Worm (Caenorhabditis elegans) whole organism, late embryonic: ENCODE results near the gene elli-1.

Experiments
- C08G9.2 ChIP-seq: sonication (generic microtip); optimal IDR thresholded peaks from 2 replicates; lab custom pipeline; 2016; ENCODE audit warnings: mild to moderate bottlenecking, missing genetic modification characterization, moderate library complexity, missing compliant biosample characterization
- C38D4.7 ChIP-seq: fragments of 200-800 bp; sonication (Bioruptor generic); optimal IDR thresholded peaks from 2 replicates; lab custom pipeline; 2018; ENCODE audit warnings: mild to moderate bottlenecking, missing genetic modification characterization, moderate library complexity, missing compliant biosample characterization
- F13H6.1 ChIP-seq: sonication (generic microtip); optimal IDR thresholded peaks from 2 replicates; lab custom pipeline; 2016; ENCODE audit warnings: missing genetic modification characterization, missing compliant biosample characterization
- Y22D7AL.16 ChIP-seq: sonication (generic microtip); optimal IDR thresholded peaks from 2 replicates; lab custom pipeline; 2016; ENCODE audit warnings: missing genetic modification characterization, missing compliant biosample characterization
- ama-1 ChIP-seq: fragments of 150-350 bp; optimal IDR thresholded peaks from 2 replicates; lab custom pipeline; 2014
- ceh-14 ChIP-seq: sonication (generic microtip); optimal IDR thresholded peaks from 2 replicates; lab custom pipeline; 2016; ENCODE audit warnings: missing genotype, missing genetic modification characterization, missing compliant biosample characterization
- ceh-18 ChIP-seq: sonication (generic microtip); optimal IDR thresholded peaks from 2 replicates; lab custom pipeline; 2016; ENCODE audit warnings: missing genetic modification characterization, missing compliant biosample characterization
- ceh-2 ChIP-seq: sonication (generic microtip); optimal IDR thresholded peaks from 2 replicates; lab custom pipeline; 2016; ENCODE audit warnings: missing genotype, missing genetic modification characterization, missing compliant biosample characterization
- ceh-30 ChIP-seq: fragments of 150-350 bp; optimal IDR thresholded peaks from 2 replicates; lab custom pipeline; 2014; ENCODE audit warnings: missing biosample characterization, missing genetic modification characterization
- ceh-31 ChIP-seq: sonication (generic microtip); optimal IDR thresholded peaks from 2 replicates; lab custom pipeline; 2016; ENCODE audit warnings: missing genetic modification characterization, missing compliant biosample characterization
- ceh-34 ChIP-seq: sonication (generic microtip); optimal IDR thresholded peaks from 2 replicates; lab custom pipeline; 2016; ENCODE audit warnings: mild to moderate bottlenecking, missing genetic modification characterization, missing compliant biosample characterization
- ceh-45 ChIP-seq: fragments of 200-800 bp; sonication (Bioruptor generic); IDR thresholded peaks from 2 replicates; pipeline ENCODE4 v1.3.6; 2022; ENCODE audit warnings: missing genetic modification reagents, missing genetic modification characterization, missing compliant biosample characterization
- ceh-48 ChIP-seq: sonication (generic microtip); optimal IDR thresholded peaks from 2 replicates; lab custom pipeline; 2016; ENCODE audit warnings: missing genetic modification characterization, inconsistent platforms, missing compliant biosample characterization
- dve-1 ChIP-seq: sonication (generic microtip); optimal IDR thresholded peaks from 2 replicates; lab custom pipeline; 2017; ENCODE audit warnings: antibody characterized with exemption, mild to moderate bottlenecking, missing genetic modification characterization, missing compliant biosample characterization
- eyg-1 ChIP-seq: sonication (generic microtip); optimal IDR thresholded peaks from 2 replicates; lab custom pipeline; 2016; ENCODE audit warnings: missing genotype, missing genetic modification characterization, missing compliant biosample characterization
- fax-1 ChIP-seq: sonication (generic microtip); optimal IDR thresholded peaks from 2 replicates; lab custom pipeline; 2016; ENCODE audit warnings: missing genotype, missing genetic modification characterization, missing compliant biosample characterization
- fkh-6 ChIP-seq: sonication (generic microtip); optimal IDR thresholded peaks from 2 replicates; lab custom pipeline; 2016; ENCODE audit warnings: missing genetic modification characterization, missing compliant biosample characterization
- gmeb-2 ChIP-seq: sonication (generic microtip); optimal IDR thresholded peaks from 2 replicates; lab custom pipeline; 2016; ENCODE audit warnings: missing genetic modification characterization, inconsistent platforms, missing compliant biosample characterization
- hlh-13 ChIP-seq: fragments of 200-800 bp; sonication (Bioruptor generic); optimal IDR thresholded peaks from 2 replicates; lab custom pipeline; 2018; ENCODE audit warnings: mild to moderate bottlenecking, missing genetic modification characterization, missing compliant biosample characterization
- hlh-15 ChIP-seq: sonication (generic microtip); optimal IDR thresholded peaks from 2 replicates; lab custom pipeline; 2016; ENCODE audit warnings: missing genetic modification characterization, missing compliant biosample characterization
- hlh-30 ChIP-seq: sonication (generic microtip); optimal IDR thresholded peaks from 2 replicates; lab custom pipeline; 2017; ENCODE audit warnings: antibody characterized with exemption, missing genetic modification characterization, missing compliant biosample characterization; ENCODE audit not compliant: insufficient read depth
- hlh-6 ChIP-seq: sonication (generic microtip); optimal IDR thresholded peaks from 2 replicates; lab custom pipeline; 2016; ENCODE audit warnings: missing genotype, missing genetic modification characterization, missing compliant biosample characterization
- hlh-8 ChIP-seq: sonication (generic microtip); optimal IDR thresholded peaks from 2 replicates; lab custom pipeline; 2016; ENCODE audit warnings: missing genotype, missing genetic modification characterization, missing compliant biosample characterization
- madf-2 ChIP-seq: sonication (generic microtip); optimal IDR thresholded peaks from 2 replicates; lab custom pipeline; 2017; ENCODE audit warnings: missing genetic modification characterization, missing compliant biosample characterization
- mec-3 ChIP-seq: sonication (generic microtip); optimal IDR thresholded peaks from 2 replicates; lab custom pipeline; 2016; ENCODE audit warnings: borderline replicate concordance, missing genetic modification characterization, missing compliant biosample characterization
- nfya-1 ChIP-seq: sonication (generic microtip); optimal IDR thresholded peaks from 2 replicates; lab custom pipeline; 2017; ENCODE audit warnings: missing genetic modification characterization, mild to moderate bottlenecking, missing compliant biosample characterization, antibody characterized with exemption, moderate library complexity
- nhr-11 ChIP-seq: fragments of 150-350 bp; optimal IDR thresholded peaks from 2 replicates; lab custom pipeline; 2014; ENCODE audit warnings: missing biosample characterization, missing genetic modification characterization
- npax-4 ChIP-seq: sonication (generic microtip); optimal IDR thresholded peaks from 2 replicates; lab custom pipeline; 2016; ENCODE audit warnings: missing genetic modification characterization, missing compliant biosample characterization
- pat-9 ChIP-seq: fragments of 200-800 bp; sonication (Bioruptor generic); optimal IDR thresholded peaks from 2 replicates; lab custom pipeline; 2018; ENCODE audit warnings: mild to moderate bottlenecking, missing genetic modification characterization, moderate library complexity, missing compliant biosample characterization
- pha-2 ChIP-seq: sonication (generic microtip); optimal IDR thresholded peaks from 2 replicates; lab custom pipeline; 2017; ENCODE audit warnings: mild to moderate bottlenecking, missing genetic modification characterization, missing compliant biosample characterization
- pqm-1 ChIP-seq: sonication (generic microtip); optimal IDR thresholded peaks from 2 replicates; lab custom pipeline; 2016; ENCODE audit warnings: missing genetic modification characterization, missing compliant biosample characterization
- rnt-1 ChIP-seq: sonication (generic microtip); optimal IDR thresholded peaks from 2 replicates; lab custom pipeline; 2016; ENCODE audit warnings: missing genetic modification characterization, missing compliant biosample characterization
- sox-2 ChIP-seq: fragments of 200-800 bp; sonication (Bioruptor generic); IDR thresholded peaks from 2 replicates; pipeline ENCODE4 v1.3.6; 2022; ENCODE audit warnings: missing genetic modification reagents, missing genetic modification characterization, missing compliant biosample characterization
- sox-4 ChIP-seq: sonication (generic microtip); optimal IDR thresholded peaks from 2 replicates; lab custom pipeline; 2017; ENCODE audit warnings: mild to moderate bottlenecking, missing genetic modification characterization, inconsistent platforms, missing compliant biosample characterization
- syd-9 ChIP-seq: sonication (generic microtip); optimal IDR thresholded peaks from 2 replicates; lab custom pipeline; 2016; ENCODE audit warnings: mild to moderate bottlenecking, missing genetic modification characterization, moderate library complexity, missing compliant biosample characterization
- tbx-2 ChIP-seq: sonication (generic microtip); optimal IDR thresholded peaks from 2 replicates; lab custom pipeline; 2016; ENCODE audit warnings: missing genetic modification characterization, missing compliant biosample characterization
- tbx-7 ChIP-seq: sonication (generic microtip); optimal IDR thresholded peaks from 2 replicates; lab custom pipeline; 2016; ENCODE audit warnings: missing genotype, missing genetic modification characterization, missing compliant biosample characterization
- ttx-3 ChIP-seq: sonication (generic microtip); optimal IDR thresholded peaks from 2 replicates; lab custom pipeline; 2016; ENCODE audit warnings: missing genetic modification reagents, missing genetic modification characterization, missing compliant biosample characterization
- unc-42 ChIP-seq: sonication (generic microtip); optimal IDR thresholded peaks from 2 replicates; lab custom pipeline; 2016; ENCODE audit warnings: missing genotype, missing genetic modification characterization, missing compliant biosample characterization
- unc-55 ChIP-seq: sonication (generic microtip); optimal IDR thresholded peaks from 2 replicates; lab custom pipeline; 2017; ENCODE audit warnings: missing biosample characterization, missing genetic modification reagents, missing genetic modification characterization
- zip-5 ChIP-seq: sonication (generic microtip); optimal IDR thresholded peaks from 2 replicates; lab custom pipeline; 2016; ENCODE audit warnings: missing genetic modification characterization, missing compliant biosample characterization

The elli-1 gene

DNA sequence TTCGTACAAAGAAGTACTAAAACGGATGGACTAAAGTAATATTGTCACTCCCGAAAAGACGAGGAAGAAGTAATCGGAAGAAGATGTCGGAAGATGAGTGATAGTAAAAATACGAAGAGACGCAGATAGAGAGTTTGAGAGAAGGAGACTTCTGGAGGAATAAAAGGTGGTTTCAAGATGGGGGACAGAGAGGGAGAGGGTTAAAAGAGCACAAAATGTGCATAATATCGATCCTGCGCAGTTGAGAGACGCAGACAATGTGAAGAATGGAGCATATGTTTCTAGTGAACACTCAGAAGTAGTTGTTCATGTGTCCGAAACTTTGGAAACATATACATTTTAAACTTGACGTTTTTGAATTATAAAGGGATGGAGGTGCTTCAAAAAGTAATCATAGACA lies 7.8 kb upstream of the elli-1 start:
- TF ChIP-seq ceh-31 (tag; lab: Kevin White, UChicago) (peak; percentile 82), nfya-1 (tag; lab: Kevin White, UChicago) (peak; percentile 52), Y22D7AL.16 (tag; lab: Kevin White, UChicago) (no peak), hlh-8 (peak; percentile 69), ceh-34 (tag; lab: Kevin White, UChicago) (peak; percentile 49), ceh-18 (tag; lab: Kevin White, UChicago) (peak; percentile 20), unc-42 (tag; lab: Kevin White, UChicago) (peak; percentile 84), eyg-1 (tag; lab: Kevin White, UChicago) (no peak), tbx-2 (tag; lab: Kevin White, UChicago) (peak; percentile 44), hlh-13 (no peak), ceh-48 (peak; percentile 92)

DNA sequence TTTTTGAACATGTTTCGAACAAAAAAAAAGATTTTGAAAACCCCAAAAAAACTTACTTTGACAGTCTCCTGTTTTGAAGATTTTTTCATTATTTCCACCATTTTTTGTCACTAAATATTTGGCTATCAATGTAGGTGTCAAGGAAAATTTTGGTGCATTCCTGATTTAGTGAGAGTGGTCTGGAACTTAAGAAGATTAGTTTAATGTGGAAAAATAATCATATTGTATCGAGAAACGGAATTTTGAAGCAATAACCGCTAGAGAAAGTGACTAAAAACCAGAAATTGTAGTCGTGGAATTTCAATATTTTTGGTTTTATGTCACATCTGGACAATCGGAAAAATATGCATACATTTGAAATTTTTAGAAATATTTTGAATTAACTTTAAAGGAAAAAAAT lies 7.3 kb upstream of the elli-1 start, which contains the start of the genes F20C5.11 and klp-11:
F20C5.11 (minus strand) TSS at position 101 of the 400 bp plus-strand sequence.
klp-11 (minus strand) TSS at position 171 of the 400 bp plus-strand sequence.
- TF ChIP-seq Y22D7AL.16 (tag; lab: Kevin White, UChicago) (no peak), ceh-45 (no peak), ceh-2 (tag; lab: Kevin White, UChicago) (no peak), pha-2 (tag; lab: Kevin White, UChicago) (no peak)

- TF ChIP-seq npax-4 (tag; lab: Kevin White, UChicago) (no peak), nfya-1 (tag; lab: Kevin White, UChicago) (peak; percentile 25), ceh-18 (tag; lab: Kevin White, UChicago) (no peak), unc-42 (tag; lab: Kevin White, UChicago) (peak; percentile 35), ceh-14 (peak; percentile 4), ceh-31 (tag; lab: Kevin White, UChicago) (peak; percentile 17), syd-9 (tag; lab: Kevin White, UChicago) (no peak)
- TF ChIP-seq, all 69 proteins: peak for 4
These were observed 4.0 kb upstream of the elli-1 start for ce11 chrIV:8758620-8759019.

DNA sequence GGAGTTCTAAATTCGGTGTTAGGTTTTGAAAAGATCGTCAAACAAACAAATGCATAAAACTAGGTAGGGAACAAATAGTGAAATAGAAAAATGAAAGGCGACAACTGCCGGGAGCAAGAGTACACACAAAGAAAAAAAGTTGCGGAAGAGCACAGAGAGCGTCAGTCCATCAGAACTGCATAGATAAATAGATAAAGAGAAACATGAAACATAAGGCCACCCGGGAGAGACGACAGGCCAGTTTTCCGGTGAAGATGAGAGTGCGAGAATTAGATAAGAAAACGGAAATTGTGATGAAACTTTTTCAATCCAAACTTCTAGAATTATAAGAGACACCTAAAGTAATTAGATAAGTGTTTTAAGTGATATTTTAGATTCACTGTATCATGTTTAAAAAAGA lies 3.1 kb upstream of the elli-1 start:
- TF ChIP-seq pqm-1 (tag; lab: Kevin White, UChicago) (no peak), gmeb-2 (tag; lab: Kevin White, UChicago) (no peak), F13H6.1 (tag; lab: Kevin White, UChicago) (no peak), sox-4 (tag; lab: Kevin White, UChicago) (no peak), C38D4.7 (GFP tag; lab: Kevin White, UChicago) (no peak), C08G9.2 (tag; lab: Kevin White, UChicago) (no peak), eyg-1 (tag; lab: Kevin White, UChicago) (no peak), tbx-2 (tag; lab: Kevin White, UChicago) (no peak), unc-42 (tag; lab: Kevin White, UChicago) (peak; percentile 19), zip-5 (no peak), pat-9 (tag; lab: Kevin White, UChicago) (no peak), nhr-11 (no peak), hlh-6 (tag; lab: Kevin White, UChicago) (no peak), ceh-18 (tag; lab: Kevin White, UChicago) (peak; percentile 14), rnt-1 (no peak), hlh-30 (tag; lab: Kevin White, UChicago) (no peak)

DNA sequence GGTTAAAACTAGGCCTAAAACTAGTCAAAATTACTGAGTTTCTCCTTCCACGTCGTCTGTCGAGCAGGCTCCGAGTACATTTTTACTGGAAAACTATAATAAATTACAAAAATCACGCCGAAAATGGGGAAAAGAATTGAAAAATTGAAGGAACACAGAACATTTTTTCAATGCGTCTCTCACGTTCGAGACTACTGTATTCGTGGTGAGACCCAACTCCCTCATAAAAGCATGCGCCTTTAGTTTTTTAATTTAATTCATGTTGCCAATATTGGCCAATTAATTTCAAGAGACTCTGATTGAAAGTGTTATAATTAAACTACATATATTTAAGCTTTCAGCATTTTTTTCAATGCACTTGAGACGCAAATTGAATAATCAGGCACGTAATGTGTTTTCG lies 481 bp downstream of the elli-1 start:
- TF ChIP-seq dve-1 (tag; lab: Kevin White, UChicago) (no peak), ama-1 (lab: Kevin White, UChicago) (no peak), nfya-1 (tag; lab: Kevin White, UChicago) (no peak), ceh-2 (tag; lab: Kevin White, UChicago) (no peak), npax-4 (tag; lab: Kevin White, UChicago) (no peak), hlh-15 (tag; lab: Kevin White, UChicago) (no peak), unc-55 (GFP tag; lab: Kevin White, UChicago) (no peak), fkh-6 (tag; lab: Kevin White, UChicago) (no peak), sox-2 (GFP tag; lab: Robert Waterston, UW) (no peak), ttx-3 (tag; lab: Kevin White, UChicago) (no peak), hlh-8 (no peak), madf-2 (tag; lab: Kevin White, UChicago) (no peak), sox-4 (tag; lab: Kevin White, UChicago) (no peak), tbx-7 (tag; lab: Kevin White, UChicago) (no peak), fax-1 (no peak), ceh-30 (tag; lab: Kevin White, UChicago) (no peak), mec-3 (no peak)
